Worm (Caenorhabditis elegans) whole organism, late embryonic: ENCODE measurements around the gene daf-22.
A peak's percentile ranks its signal among the peaks of the same experiment; 100 is the strongest.

Experiments
- ceh-31 ChIP-seq: sonication (generic microtip); optimal IDR thresholded peaks from 2 replicates; lab custom pipeline; 2016; ENCODE audit warnings: missing genetic modification characterization, missing compliant biosample characterization
- ceh-45 ChIP-seq: fragments of 200-800 bp; sonication (Bioruptor generic); IDR thresholded peaks from 2 replicates; pipeline ENCODE4 v1.3.6; 2022; ENCODE audit warnings: missing genetic modification reagents, missing genetic modification characterization, missing compliant biosample characterization
- elt-2 ChIP-seq: sonication (generic microtip); optimal IDR thresholded peaks from 2 replicates; lab custom pipeline; 2016; ENCODE audit warnings: missing genetic modification reagents, missing genetic modification characterization, missing compliant biosample characterization
- elt-4 ChIP-seq: sonication (generic microtip); optimal IDR thresholded peaks from 2 replicates; lab custom pipeline; 2016; ENCODE audit warnings: missing genetic modification characterization, missing compliant biosample characterization
- pha-4 ChIP-seq: fragments of 150-350 bp; optimal IDR thresholded peaks from 2 replicates; lab custom pipeline; 2018; ENCODE audit warnings: missing biosample characterization, missing genetic modification reagents, missing genetic modification characterization
- rnt-1 ChIP-seq: sonication (generic microtip); optimal IDR thresholded peaks from 2 replicates; lab custom pipeline; 2016; ENCODE audit warnings: missing genetic modification characterization, missing compliant biosample characterization
- tbx-7 ChIP-seq: sonication (generic microtip); optimal IDR thresholded peaks from 2 replicates; lab custom pipeline; 2016; ENCODE audit warnings: missing genotype, missing genetic modification characterization, missing compliant biosample characterization
- unc-42 ChIP-seq: sonication (generic microtip); optimal IDR thresholded peaks from 2 replicates; lab custom pipeline; 2016; ENCODE audit warnings: missing genotype, missing genetic modification characterization, missing compliant biosample characterization

The daf-22 gene

ce11 chrII:12373921-12374320 is 51.6 kb downstream of the daf-22 start:
- peak; percentile 47 for TF ChIP-seq ceh-31 (tag; lab: Kevin White, UChicago)
- no peak for TF ChIP-seq pha-4 (tag; lab: Kevin White, UChicago)
- TF ChIP-seq elt-4 (tag; lab: Kevin White, UChicago), result no peak
- TF ChIP-seq ceh-45 (GFP tag; lab: Robert Waterston, UW), result no peak
- TF ChIP-seq tbx-7, result no peak
- no peak for TF ChIP-seq rnt-1 (tag; lab: Kevin White, UChicago)
- TF ChIP-seq unc-42 (tag; lab: Kevin White, UChicago), result peak; percentile 63
- no peak for TF ChIP-seq elt-2 (tag; lab: Kevin White, UChicago)
- TF ChIP-seq, all 69 proteins: peak for 2
